Worm (Caenorhabditis elegans) whole organism, mixed stage, embryonic: ENCODE measurements around the gene gar-3.
A peak's percentile ranks its signal among the peaks of the same experiment; 100 is the strongest.

Experiments
- M03D4.4 ChIP-seq: sonication (generic microtip); optimal IDR thresholded peaks from 2 replicates; lab custom pipeline; 2017; ENCODE audit warnings: mild to moderate bottlenecking, missing genetic modification characterization, missing compliant biosample characterization
- bed-3 ChIP-seq: fragments of 200-800 bp; sonication (Bioruptor generic); optimal IDR thresholded peaks from 3 replicates; lab custom pipeline; 2018; ENCODE audit warnings: mild to moderate bottlenecking, missing genetic modification characterization, moderate library complexity, missing compliant biosample characterization
- blmp-1 ChIP-seq: fragments of 150-350 bp; optimal IDR thresholded peaks from 2 replicates; lab custom pipeline; 2014; ENCODE audit warnings: missing biosample characterization, missing genetic modification characterization
- ceh-39 ChIP-seq: fragments of 150-350 bp; optimal IDR thresholded peaks from 2 replicates; lab custom pipeline; 2014; ENCODE audit warnings: missing biosample characterization, missing genetic modification characterization
- ceh-43 ChIP-seq: fragments of 200-800 bp; sonication (Bioruptor generic); optimal IDR thresholded peaks from 2 replicates; lab custom pipeline; 2018; ENCODE audit warnings: mild to moderate bottlenecking, missing genetic modification characterization, moderate library complexity, missing compliant biosample characterization
- ceh-83 ChIP-seq: fragments of 200-800 bp; sonication (Bioruptor generic); optimal IDR thresholded peaks from 2 replicates; lab custom pipeline; 2018; ENCODE audit warnings: mild to moderate bottlenecking, missing genetic modification characterization, missing compliant biosample characterization
- ces-1 ChIP-seq: fragments of 150-350 bp; optimal IDR thresholded peaks from 2 replicates; lab custom pipeline; 2014; ENCODE audit warnings: missing biosample characterization, missing genetic modification reagents, missing genetic modification characterization
- cnd-1 ChIP-seq: fragments of 200-800 bp; sonication (Bioruptor generic); optimal IDR thresholded peaks from 2 replicates; lab custom pipeline; 2018; ENCODE audit warnings: mild to moderate bottlenecking, missing genetic modification characterization, missing compliant biosample characterization
- drap-1 ChIP-seq: fragments of 200-800 bp; sonication (Bioruptor generic); optimal IDR thresholded peaks from 3 replicates; lab custom pipeline; 2018; ENCODE audit warnings: mild to moderate bottlenecking, missing genetic modification characterization, missing compliant biosample characterization
- elt-1 ChIP-seq: sonication (generic microtip); optimal IDR thresholded peaks from 2 replicates; lab custom pipeline; 2017; ENCODE audit warnings: missing genetic modification characterization, mild to moderate bottlenecking, missing compliant biosample characterization, antibody characterized with exemption, moderate library complexity, borderline replicate concordance; ENCODE audit not compliant: insufficient read depth
- elt-3 ChIP-seq: fragments of 150-350 bp; optimal IDR thresholded peaks from 2 replicates; lab custom pipeline; 2014; ENCODE audit warnings: missing biosample characterization, missing genetic modification characterization
- flh-1 ChIP-seq: fragments of 200-800 bp; sonication (Bioruptor generic); optimal IDR thresholded peaks from 2 replicates; lab custom pipeline; 2018; ENCODE audit warnings: mild to moderate bottlenecking, missing genetic modification characterization, moderate library complexity, missing compliant biosample characterization
- ham-2 ChIP-seq: fragments of 200-800 bp; sonication (Bioruptor generic); optimal IDR thresholded peaks from 2 replicates; lab custom pipeline; 2018; ENCODE audit warnings: mild to moderate bottlenecking, missing genetic modification characterization, missing compliant biosample characterization
- hlh-1 ChIP-seq: fragments of 150-350 bp; optimal IDR thresholded peaks from 2 replicates; lab custom pipeline; 2014; ENCODE audit warnings: missing biosample characterization, missing genetic modification reagents, missing genetic modification characterization
- lin-13 ChIP-seq: fragments of 150-350 bp; optimal IDR thresholded peaks from 2 replicates; lab custom pipeline; 2014; ENCODE audit warnings: missing biosample characterization, missing genetic modification characterization
- lin-32 ChIP-seq: fragments of 200-800 bp; sonication (Bioruptor generic); optimal IDR thresholded peaks from 2 replicates; lab custom pipeline; 2018; ENCODE audit warnings: mild to moderate bottlenecking, missing genetic modification characterization, missing compliant biosample characterization
- lsy-2 ChIP-seq: fragments of 150-350 bp; optimal IDR thresholded peaks from 2 replicates; lab custom pipeline; 2014; ENCODE audit warnings: missing biosample characterization, missing genetic modification characterization
- mab-5 ChIP-seq: fragments of 150-350 bp; optimal IDR thresholded peaks from 2 replicates; lab custom pipeline; 2014; ENCODE audit warnings: missing biosample characterization, missing genetic modification characterization
- mep-1 ChIP-seq: fragments of 150-350 bp; optimal IDR thresholded peaks from 2 replicates; lab custom pipeline; 2017; ENCODE audit warnings: missing biosample characterization, missing genetic modification reagents, missing genetic modification characterization, inconsistent platforms
- mls-2 ChIP-seq: sonication (generic microtip); optimal IDR thresholded peaks from 2 replicates; lab custom pipeline; 2016; ENCODE audit warnings: mild to moderate bottlenecking, missing genetic modification characterization, moderate library complexity, missing compliant biosample characterization
- nhr-12 ChIP-seq: fragments of 150-350 bp; optimal IDR thresholded peaks from 2 replicates; lab custom pipeline; 2014; ENCODE audit warnings: missing biosample characterization, missing genetic modification characterization
- nhr-2 ChIP-seq: fragments of 150-350 bp; optimal IDR thresholded peaks from 2 replicates; lab custom pipeline; 2014; ENCODE audit warnings: missing biosample characterization, missing genetic modification characterization
- nhr-237 ChIP-seq: fragments of 150-350 bp; optimal IDR thresholded peaks from 2 replicates; lab custom pipeline; 2014; ENCODE audit warnings: missing biosample characterization, missing genetic modification characterization
- nhr-28 ChIP-seq: fragments of 150-350 bp; optimal IDR thresholded peaks from 2 replicates; lab custom pipeline; 2014; ENCODE audit warnings: missing biosample characterization, missing genetic modification characterization
- nhr-76 ChIP-seq: sonication (generic microtip); optimal IDR thresholded peaks from 2 replicates; lab custom pipeline; 2017; ENCODE audit warnings: missing biosample characterization, missing genetic modification characterization
- pha-4 ChIP-seq: fragments of 150-350 bp; optimal IDR thresholded peaks from 2 replicates; lab custom pipeline; 2018; ENCODE audit warnings: missing biosample characterization, missing genetic modification reagents, missing genetic modification characterization
- sem-2 ChIP-seq: fragments of 200-800 bp; sonication (Bioruptor generic); optimal IDR thresholded peaks from 2 replicates; lab custom pipeline; 2018; ENCODE audit warnings: mild to moderate bottlenecking, missing genetic modification characterization, missing compliant biosample characterization
- snpc-4 ChIP-seq: fragments of 150-350 bp; optimal IDR thresholded peaks from 2 replicates; lab custom pipeline; 2014; ENCODE audit warnings: missing biosample characterization, missing genetic modification characterization
- sptf-1 ChIP-seq: sonication (generic microtip); optimal IDR thresholded peaks from 2 replicates; lab custom pipeline; 2017; ENCODE audit warnings: mild to moderate bottlenecking, missing genetic modification characterization, moderate library complexity, missing compliant biosample characterization
- tbx-8 ChIP-seq: fragments of 200-800 bp; sonication (Bioruptor generic); optimal IDR thresholded peaks from 2 replicates; lab custom pipeline; 2018; ENCODE audit warnings: mild to moderate bottlenecking, missing genetic modification characterization, moderate library complexity, missing compliant biosample characterization
- unc-120 ChIP-seq: sonication (generic microtip); optimal IDR thresholded peaks from 2 replicates; lab custom pipeline; 2017; ENCODE audit warnings: missing genetic modification characterization, missing compliant biosample characterization; ENCODE audit not compliant: poor library complexity, severe bottlenecking
- unc-39 ChIP-seq: fragments of 150-350 bp; optimal IDR thresholded peaks from 2 replicates; lab custom pipeline; 2014; ENCODE audit warnings: missing biosample characterization, missing genetic modification characterization
- unc-62 ChIP-seq: fragments of 150-350 bp; optimal IDR thresholded peaks from 2 replicates; lab custom pipeline; 2014; ENCODE audit warnings: missing biosample characterization, missing genetic modification reagents, missing genetic modification characterization
- zip-8 ChIP-seq: fragments of 150-350 bp; optimal IDR thresholded peaks from 2 replicates; lab custom pipeline; 2014; ENCODE audit warnings: missing biosample characterization, missing genetic modification characterization
- ztf-11 ChIP-seq: fragments of 150-350 bp; optimal IDR thresholded peaks from 2 replicates; lab custom pipeline; 2014; ENCODE audit warnings: missing biosample characterization, missing genetic modification characterization

The gar-3 gene

ce11 chrV:14523788-14524582 lies 55.5 kb downstream of the gar-3 start, which contains the start of gene ril-1:
TSS of gene ril-1 (minus strand) at chrV:14524129.
- TF ChIP-seq snpc-4 (tag; lab: Kevin White, UChicago), result no peak
- TF ChIP-seq ceh-43, result peak; percentile 52
- TF ChIP-seq ces-1, result no peak
- no peak for TF ChIP-seq unc-39 (tag; lab: Kevin White, UChicago)
- no peak for TF ChIP-seq nhr-2 (tag; lab: Kevin White, UChicago)
- TF ChIP-seq pha-4 (tag; lab: Kevin White, UChicago), result no peak
- TF ChIP-seq lin-32 (GFP tag; lab: Kevin White, UChicago), result no peak
- TF ChIP-seq mab-5 (tag; lab: Kevin White, UChicago), result no peak
- no peak for TF ChIP-seq nhr-28 (tag; lab: Kevin White, UChicago)
- TF ChIP-seq cnd-1, result peak; percentile 28
- TF ChIP-seq lin-13, result no peak
- TF ChIP-seq zip-8 (tag; lab: Kevin White, UChicago), result no peak
- no peak for TF ChIP-seq sem-2 (GFP tag; lab: Kevin White, UChicago)
- TF ChIP-seq tbx-8 (GFP tag; lab: Kevin White, UChicago), result peak; percentile 20
- no peak for TF ChIP-seq unc-62 (GFP tag; lab: Kevin White, UChicago)
- TF ChIP-seq mls-2, result no peak
- peak; percentile 14 for TF ChIP-seq elt-1 (tag; lab: Kevin White, UChicago)
- TF ChIP-seq nhr-76, result no peak
- TF ChIP-seq ham-2, result no peak
- peak; percentile 23 for TF ChIP-seq hlh-1 (tag; lab: Kevin White, UChicago)
- TF ChIP-seq unc-120, result peak; percentile 37
- no peak for TF ChIP-seq ceh-39 (tag; lab: Kevin White, UChicago)
- no peak for TF ChIP-seq nhr-237 (tag; lab: Kevin White, UChicago)
- peak; percentile 63 for TF ChIP-seq M03D4.4 (tag; lab: Kevin White, UChicago)
- TF ChIP-seq drap-1 (GFP tag; lab: Kevin White, UChicago), result peak; percentile 73
- TF ChIP-seq flh-1, result peak; percentile 1
- no peak for TF ChIP-seq ceh-83 (GFP tag; lab: Kevin White, UChicago)
- TF ChIP-seq ztf-11, result no peak
- TF ChIP-seq sptf-1 (tag; lab: Kevin White, UChicago), result peak; percentile 58
- TF ChIP-seq lsy-2 (tag; lab: Kevin White, UChicago), result peak; percentile 58
- TF ChIP-seq mep-1, result peak; percentile 19
- TF ChIP-seq nhr-12, result no peak
- peak; percentile 1 for TF ChIP-seq blmp-1
- no peak for TF ChIP-seq elt-3 (tag; lab: Kevin White, UChicago)
- no peak for TF ChIP-seq bed-3 (GFP tag; lab: Kevin White, UChicago)

ce11 chrV:14523105-14523504 lies 56.4 kb downstream of the gar-3 start, which contains the start of gene C53A5.2:
TSS of gene C53A5.2 (minus strand) at chrV:14523205.
- TF ChIP-seq hlh-1 (tag; lab: Kevin White, UChicago) (no peak), drap-1 (GFP tag; lab: Kevin White, UChicago) (no peak), lin-32 (GFP tag; lab: Kevin White, UChicago) (no peak), ces-1 (no peak), mab-5 (tag; lab: Kevin White, UChicago) (no peak), unc-39 (tag; lab: Kevin White, UChicago) (no peak), snpc-4 (tag; lab: Kevin White, UChicago) (no peak), nhr-28 (tag; lab: Kevin White, UChicago) (no peak), ceh-43 (no peak), blmp-1 (no peak), tbx-8 (GFP tag; lab: Kevin White, UChicago) (no peak), nhr-76 (no peak), ceh-39 (tag; lab: Kevin White, UChicago) (no peak), unc-62 (GFP tag; lab: Kevin White, UChicago) (no peak)
- TF ChIP-seq, all 35 proteins: peak for 0

ce11 chrV:14522514-14522913 lies 57.0 kb downstream of the gar-3 start, which contains the start of gene C53A5.16:
TSS of gene C53A5.16 (minus strand) at chrV:14522614.
- TF ChIP-seq lin-32 (GFP tag; lab: Kevin White, UChicago), result no peak
- no peak for TF ChIP-seq mab-5 (tag; lab: Kevin White, UChicago)
- TF ChIP-seq unc-62 (GFP tag; lab: Kevin White, UChicago), result no peak
- TF ChIP-seq bed-3 (GFP tag; lab: Kevin White, UChicago), result no peak
- TF ChIP-seq nhr-2 (tag; lab: Kevin White, UChicago), result no peak
- no peak for TF ChIP-seq nhr-76
- TF ChIP-seq blmp-1, result no peak
- TF ChIP-seq ceh-43, result no peak
- no peak for TF ChIP-seq ces-1
- TF ChIP-seq elt-3 (tag; lab: Kevin White, UChicago), result no peak
- no peak for TF ChIP-seq nhr-237 (tag; lab: Kevin White, UChicago)
- no peak for TF ChIP-seq ham-2
